Fruit fly (Drosophila melanogaster) whole organism, adult: Measurements from ENCODE around the gene CG43401.

Experiments used
- CG11617 ChIP-seq: fragments of 200-800 bp; sonication (Bioruptor generic); optimal IDR thresholded peaks from 2 replicates; lab custom pipeline; 2017; ENCODE audit warnings: mild to moderate bottlenecking, missing biosample characterization, missing genetic modification reagents, missing genetic modification characterization
- CG12768 ChIP-seq: fragments of 200-800 bp; sonication (Bioruptor generic); optimal IDR thresholded peaks from 2 replicates; lab custom pipeline; 2017; ENCODE audit warnings: missing biosample characterization, missing genetic modification characterization, mild to moderate bottlenecking, moderate library complexity, missing genetic modification reagents
- CG14711 ChIP-seq: fragments of 200-800 bp; sonication (Bioruptor generic); optimal IDR thresholded peaks from 2 replicates; lab custom pipeline; 2018; ENCODE audit warnings: missing biosample characterization, mild to moderate bottlenecking, missing genetic modification characterization, moderate library complexity
- CG1620 ChIP-seq: fragments of 200-800 bp; sonication (Bioruptor generic); optimal IDR thresholded peaks from 2 replicates; lab custom pipeline; 2016; ENCODE audit warnings: missing biosample characterization, missing genetic modification characterization
- CG33017 ChIP-seq: fragments of 200-800 bp; sonication (Bioruptor generic); optimal IDR thresholded peaks from 2 replicates; lab custom pipeline; 2018; ENCODE audit warnings: missing biosample characterization, mild to moderate bottlenecking, missing genetic modification characterization, moderate library complexity
- CG5204 ChIP-seq: fragments of 200-800 bp; sonication (Bioruptor generic); optimal IDR thresholded peaks from 2 replicates; lab custom pipeline; 2016; ENCODE audit warnings: missing biosample characterization, missing genetic modification characterization
- CG7045 ChIP-seq: fragments of 200-800 bp; sonication (Bioruptor generic); optimal IDR thresholded peaks from 2 replicates; lab custom pipeline; 2017; ENCODE audit warnings: missing biosample characterization, mild to moderate bottlenecking, missing genetic modification characterization
- CG7101 ChIP-seq: fragments of 200-800 bp; sonication (Bioruptor generic); optimal IDR thresholded peaks from 2 replicates; lab custom pipeline; 2018; ENCODE audit warnings: missing biosample characterization, mild to moderate bottlenecking, missing genetic modification characterization, moderate library complexity
- Clk ChIP-seq: fragments of 200-800 bp; sonication (Bioruptor generic); optimal IDR thresholded peaks from 2 replicates; lab custom pipeline; 2017; ENCODE audit warnings: missing biosample characterization, missing genetic modification characterization
- Crg-1 ChIP-seq: fragments of 200-800 bp; sonication (Bioruptor generic); optimal IDR thresholded peaks from 2 replicates; lab custom pipeline; 2016; ENCODE audit warnings: missing biosample characterization, missing genetic modification characterization
- Hr96 ChIP-seq: fragments of 200-800 bp; sonication (Bioruptor generic); optimal IDR thresholded peaks from 2 replicates; lab custom pipeline; 2016; ENCODE audit warnings: missing biosample characterization, missing genetic modification characterization
- Mnt ChIP-seq: fragments of 200-800 bp; sonication (Bioruptor generic); optimal IDR thresholded peaks from 2 replicates; lab custom pipeline; 2016; ENCODE audit warnings: missing biosample characterization, mild to moderate bottlenecking, missing genetic modification characterization
- bab1 ChIP-seq: fragments of 200-800 bp; sonication (Bioruptor generic); optimal IDR thresholded peaks from 3 replicates; lab custom pipeline; 2019; ENCODE audit warnings: missing biosample characterization, mild to moderate bottlenecking, missing genetic modification characterization, moderate library complexity
- cic ChIP-seq: fragments of 200-800 bp; sonication (Bioruptor generic); optimal IDR thresholded peaks from 2 replicates; lab custom pipeline; 2017; ENCODE audit warnings: missing biosample characterization, mild to moderate bottlenecking, missing genetic modification characterization, moderate library complexity
- cnc ChIP-seq, 2 experiments: fragments of >200 bp; optimal IDR thresholded peaks; 2 replicates each; lab custom pipeline; 2017
- kay ChIP-seq: fragments of 200-800 bp; sonication (Bioruptor generic); peaks from one replicate; lab custom pipeline; 2016; ENCODE audit warnings: missing biosample characterization, missing genetic modification characterization, borderline replicate concordance
- ovo ChIP-seq: fragments of 200-800 bp; sonication (Bioruptor generic); optimal IDR thresholded peaks from 2 replicates; lab custom pipeline; 2016; ENCODE audit warnings: missing biosample characterization, missing genetic modification characterization
- pad ChIP-seq: fragments of 200-800 bp; sonication (Bioruptor generic); optimal IDR thresholded peaks from 3 replicates; lab custom pipeline; 2017; ENCODE audit warnings: missing biosample characterization, missing genetic modification characterization, mild to moderate bottlenecking, moderate library complexity, missing genetic modification reagents
- tj ChIP-seq: fragments of 200-800 bp; sonication (Bioruptor generic); optimal IDR thresholded peaks from 3 replicates; lab custom pipeline; 2017; ENCODE audit warnings: missing biosample characterization, mild to moderate bottlenecking, missing genetic modification characterization, moderate library complexity
- toe ChIP-seq: fragments of 200-800 bp; sonication (Bioruptor generic); optimal IDR thresholded peaks from 2 replicates; lab custom pipeline; 2016; ENCODE audit warnings: missing biosample characterization, missing genetic modification characterization

CG43401 gene

dm6 chr2L:1428290-1428689, at the start of gene CG43401:
Gene CG43401 (plus strand): TSS chr2L:1428474.
- no peak for TF ChIP-seq CG7045 (GFP tag; lab: Kevin White, UChicago)

- no peak for TF ChIP-seq CG11617 (GFP tag; lab: Kevin White, UChicago)
- no peak for TF ChIP-seq Crg-1 (GFP tag; lab: Kevin White, UChicago)
Observed at dm6 chr2L:1386512-1386911, 41.8 kb upstream of the CG43401 start.

DNA sequence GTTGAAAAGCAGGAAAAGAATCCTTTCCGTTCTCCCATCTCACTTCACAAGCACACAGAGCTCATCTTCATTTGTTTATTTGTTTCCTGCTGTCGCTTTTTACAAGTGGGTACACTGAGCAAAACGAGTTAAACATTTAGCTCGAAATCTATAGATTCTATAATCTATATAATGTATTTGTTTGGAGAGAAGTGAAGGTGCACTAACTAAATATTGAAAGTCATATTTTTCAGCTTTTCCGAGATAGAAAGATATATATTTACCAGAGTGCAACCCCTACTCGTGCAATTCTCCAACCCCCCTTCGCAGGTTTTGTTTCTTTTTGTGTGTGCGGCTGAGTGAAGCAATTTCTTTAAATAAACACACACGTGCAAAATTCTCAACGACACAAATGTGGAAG, 40.5 kb upstream of the CG43401 start:
- TF ChIP-seq CG7101 (tag; lab: Kevin White, UChicago) (no peak), CG7045 (GFP tag; lab: Kevin White, UChicago) (no peak), CG1620 (GFP tag; lab: Kevin White, UChicago) (no peak), CG14711 (no peak), Mnt (no peak), CG11617 (GFP tag; lab: Kevin White, UChicago) (no peak), Hr96 (GFP tag; lab: Kevin White, UChicago) (no peak), Crg-1 (GFP tag; lab: Kevin White, UChicago) (no peak), CG12768 (no peak)

dm6 chr2L:1390271-1390670, 38.0 kb upstream of the CG43401 start:
- TF ChIP-seq Hr96 (GFP tag; lab: Kevin White, UChicago) (no peak), CG5204 (GFP tag; lab: Kevin White, UChicago) (no peak), tj (GFP tag; lab: Kevin White, UChicago) (no peak), CG33017 (tag; lab: Kevin White, UChicago) (no peak), CG12768 (no peak), ovo (GFP tag; lab: Kevin White, UChicago) (no peak), Clk (GFP tag; lab: Kevin White, UChicago) (no peak), CG7045 (GFP tag; lab: Kevin White, UChicago) (no peak), pad (GFP tag; lab: Kevin White, UChicago) (no peak), CG7101 (tag; lab: Kevin White, UChicago) (no peak), CG1620 (GFP tag; lab: Kevin White, UChicago) (no peak), kay (no peak), cic (no peak), bab1 (GFP tag; lab: Kevin White, UChicago) (no peak), Crg-1 (GFP tag; lab: Kevin White, UChicago) (no peak), toe (GFP tag; lab: Kevin White, UChicago) (no peak), Mnt (no peak)

- TF ChIP-seq Clk (GFP tag; lab: Kevin White, UChicago), result no peak
Observed at dm6 chr2L:1393611-1394010, 34.7 kb upstream of the CG43401 start.

DNA sequence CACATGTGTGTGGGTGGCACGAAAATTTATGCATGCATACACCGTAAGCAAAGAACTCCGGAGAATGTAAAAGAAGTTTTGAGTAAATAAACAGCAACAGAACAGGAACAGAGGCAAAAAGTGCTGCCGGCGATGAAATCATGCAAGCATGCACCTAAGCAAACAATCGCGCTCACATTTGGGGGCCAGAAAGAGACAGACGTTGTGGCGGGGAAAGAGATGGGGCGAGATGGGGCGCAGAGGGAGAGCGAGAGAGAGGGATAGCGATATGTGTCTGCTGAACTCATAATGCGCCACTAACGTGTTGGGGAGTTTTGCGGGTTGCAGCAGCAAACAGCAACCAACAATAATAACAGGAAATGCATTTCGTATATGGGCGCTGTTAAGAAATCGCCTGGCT, 28.8 kb upstream of the CG43401 start:
- no peak for TF ChIP-seq CG14711
- no peak for TF ChIP-seq cic
- TF ChIP-seq toe (GFP tag; lab: Kevin White, UChicago), result no peak
- no peak for TF ChIP-seq kay
- no peak for TF ChIP-seq CG33017 (tag; lab: Kevin White, UChicago)
- no peak for TF ChIP-seq bab1 (GFP tag; lab: Kevin White, UChicago)
- no peak for TF ChIP-seq CG1620 (GFP tag; lab: Kevin White, UChicago)
- TF ChIP-seq ovo (GFP tag; lab: Kevin White, UChicago), result no peak
- TF ChIP-seq Crg-1 (GFP tag; lab: Kevin White, UChicago), result no peak
- no peak for TF ChIP-seq CG7045 (GFP tag; lab: Kevin White, UChicago)
- TF ChIP-seq CG5204 (GFP tag; lab: Kevin White, UChicago), result no peak
- TF ChIP-seq Clk (GFP tag; lab: Kevin White, UChicago), result no peak
- no peak for TF ChIP-seq pad (GFP tag; lab: Kevin White, UChicago)
- TF ChIP-seq Mnt, result no peak

dm6 chr2L:1402728-1403127, 25.5 kb upstream of the CG43401 start:
- TF ChIP-seq Mnt (no peak), Crg-1 (GFP tag; lab: Kevin White, UChicago) (no peak), cnc (optimal IDR thresholded peaks at IDR 0.05; lab: Kevin White, UChicago) (no peak), CG1620 (GFP tag; lab: Kevin White, UChicago) (no peak), pad (GFP tag; lab: Kevin White, UChicago) (no peak)

DNA sequence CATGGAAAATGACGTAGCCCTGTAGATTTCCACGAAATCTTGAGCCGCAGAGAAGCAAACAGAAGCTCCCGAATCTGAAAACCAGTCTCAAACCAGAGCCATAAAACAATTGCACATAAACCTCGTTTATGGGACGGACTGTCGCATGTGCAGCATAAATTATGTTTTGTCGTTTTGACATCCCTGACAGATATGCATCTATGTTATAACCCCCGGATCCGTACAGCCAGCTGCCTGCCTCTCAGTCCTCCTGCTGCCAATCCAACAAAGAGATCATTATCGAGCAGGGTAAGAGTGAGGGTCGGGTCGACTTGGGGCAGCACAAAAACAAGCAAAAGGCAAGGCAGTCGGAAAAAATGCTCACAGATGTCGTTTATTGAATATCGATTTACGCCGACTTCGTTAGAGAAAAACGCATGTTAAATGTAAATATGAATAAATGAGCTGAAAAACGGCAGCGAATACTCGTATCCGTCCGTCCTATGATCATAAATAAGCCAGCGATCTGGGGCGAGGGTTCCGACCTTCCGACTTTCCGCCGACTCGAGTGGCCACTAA, 23.3 kb upstream of the CG43401 start:
- TF ChIP-seq pad (GFP tag; lab: Kevin White, UChicago), result no peak
- TF ChIP-seq cnc (optimal IDR thresholded peaks at IDR 0.05; lab: Kevin White, UChicago), result no peak
- TF ChIP-seq ovo (GFP tag; lab: Kevin White, UChicago), result no peak
- TF ChIP-seq CG5204 (GFP tag; lab: Kevin White, UChicago), result no peak
- TF ChIP-seq CG11617 (GFP tag; lab: Kevin White, UChicago), result no peak
- TF ChIP-seq cic, result no peak
